Fruit fly (Drosophila melanogaster) whole organism, prepupa: ENCODE results near the gene Set.

ENCODE experiments used
- CG11294 ChIP-seq: fragments of 200-800 bp; sonication (Bioruptor generic); IDR thresholded peaks from 2 replicates; pipeline ENCODE4 v1.3.6; 2022; ENCODE audit warnings: missing biosample characterization, missing genetic modification characterization
- CG11762 ChIP-seq: fragments of 200-800 bp; sonication (Bioruptor generic); optimal IDR thresholded peaks from 3 replicates; lab custom pipeline; 2016; ENCODE audit warnings: missing biosample characterization, missing genetic modification characterization; ENCODE audit not compliant: insufficient read depth
- CG1621 ChIP-seq: fragments of 200-800 bp; sonication (Bioruptor generic); optimal IDR thresholded peaks from 3 replicates; lab custom pipeline; 2018; ENCODE audit warnings: missing biosample characterization, mild to moderate bottlenecking, missing genetic modification characterization
- CG16779 ChIP-seq: fragments of 200-800 bp; sonication (Bioruptor generic); optimal IDR thresholded peaks from 3 replicates; lab custom pipeline; 2017; ENCODE audit warnings: missing biosample characterization, mild to moderate bottlenecking, missing genetic modification characterization
- CG3032 ChIP-seq: fragments of 200-800 bp; optimal IDR thresholded peaks from 2 replicates; lab custom pipeline; 2019; ENCODE audit warnings: missing biosample characterization, mild to moderate bottlenecking, missing genetic modification characterization, moderate library complexity
- CG32006 ChIP-seq: fragments of 200-800 bp; sonication (Bioruptor generic); optimal IDR thresholded peaks from 3 replicates; lab custom pipeline; 2017; ENCODE audit warnings: missing biosample characterization, mild to moderate bottlenecking, missing genetic modification characterization
- CG3919 ChIP-seq: fragments of 200-800 bp; sonication (Bioruptor generic); optimal IDR thresholded peaks from 3 replicates; lab custom pipeline; 2016; ENCODE audit warnings: missing biosample characterization, missing genetic modification characterization
- CG6163 ChIP-seq: fragments of 200-800 bp; sonication (Bioruptor generic); IDR thresholded peaks from 3 replicates; pipeline ENCODE4 v1.3.6; 2022; ENCODE audit warnings: missing biosample characterization, missing genetic modification characterization
- CG6276 ChIP-seq: fragments of 200-800 bp; sonication (Bioruptor generic); optimal IDR thresholded peaks from 2 replicates; lab custom pipeline; 2017; ENCODE audit warnings: missing biosample characterization, mild to moderate bottlenecking, missing genetic modification characterization
- CG6808 ChIP-seq: fragments of 200-800 bp; sonication (Bioruptor generic); optimal IDR thresholded peaks from 3 replicates; lab custom pipeline; 2017; ENCODE audit warnings: missing biosample characterization, missing genetic modification characterization, mild to moderate bottlenecking, moderate library complexity, missing genetic modification reagents
- CG7368 ChIP-seq: fragments of 200-800 bp; sonication (Bioruptor generic); optimal IDR thresholded peaks from 3 replicates; lab custom pipeline; 2016; ENCODE audit warnings: missing biosample characterization, missing genetic modification characterization
- CG8119 ChIP-seq: fragments of 200-800 bp; sonication (Bioruptor generic); IDR thresholded peaks from 3 replicates; pipeline ENCODE4 v1.3.6; 2022; ENCODE audit warnings: missing biosample characterization, missing genetic modification characterization
- CG8319 ChIP-seq: fragments of 200-800 bp; sonication (Bioruptor generic); optimal IDR thresholded peaks from 3 replicates; lab custom pipeline; 2016; ENCODE audit warnings: missing biosample characterization, missing genetic modification characterization
- CG8632 ChIP-seq: fragments of 200-800 bp; sonication (Bioruptor generic); optimal IDR thresholded peaks from 3 replicates; lab custom pipeline; 2016; ENCODE audit warnings: missing biosample characterization, missing genetic modification characterization
- CG9139 ChIP-seq: fragments of 200-800 bp; sonication (Bioruptor generic); optimal IDR thresholded peaks from 3 replicates; lab custom pipeline; 2017; ENCODE audit warnings: missing biosample characterization, mild to moderate bottlenecking, missing genetic modification characterization
- Eip75B ChIP-seq: fragments of 200-800 bp; sonication (Bioruptor generic); optimal IDR thresholded peaks from 3 replicates; lab custom pipeline; 2016; ENCODE audit warnings: missing biosample characterization, missing genetic modification characterization
- Eip78C ChIP-seq: fragments of 200-800 bp; sonication (Bioruptor generic); peaks from one replicate; lab custom pipeline; 2016; ENCODE audit warnings: missing biosample characterization, missing genetic modification characterization
- Eip93F ChIP-seq: fragments of 200-800 bp; sonication (Bioruptor generic); optimal IDR thresholded peaks from 2 replicates; lab custom pipeline; 2016; ENCODE audit warnings: missing biosample characterization, mild to moderate bottlenecking, missing genetic modification characterization
- Ets21C ChIP-seq: fragments of 200-800 bp; sonication (Bioruptor generic); optimal IDR thresholded peaks from 3 replicates; lab custom pipeline; 2016; ENCODE audit warnings: missing biosample characterization, missing genetic modification characterization
- Hr38 ChIP-seq: sonication (Bioruptor generic); optimal IDR thresholded peaks from 2 replicates; lab custom pipeline; 2016; ENCODE audit warnings: missing biosample characterization, missing genetic modification characterization
- Hr39 ChIP-seq: fragments of 200-800 bp; sonication (Bioruptor generic); optimal IDR thresholded peaks from 2 replicates; lab custom pipeline; 2016; ENCODE audit warnings: missing biosample characterization, missing genetic modification characterization
- Lpt ChIP-seq: fragments of 200-800 bp; sonication (Bioruptor generic); optimal IDR thresholded peaks from 3 replicates; lab custom pipeline; 2016; ENCODE audit warnings: missing biosample characterization, missing genetic modification characterization
- Met ChIP-seq: fragments of 200-800 bp; sonication (Bioruptor generic); optimal IDR thresholded peaks from 3 replicates; lab custom pipeline; 2016; ENCODE audit warnings: missing biosample characterization, missing genetic modification characterization
- Smox ChIP-seq: fragments of 200-800 bp; sonication (Bioruptor generic); optimal IDR thresholded peaks from 3 replicates; lab custom pipeline; 2016; ENCODE audit warnings: missing biosample characterization, missing genetic modification characterization
- Sox14 ChIP-seq: fragments of 200-800 bp; sonication (Bioruptor generic); optimal IDR thresholded peaks from 3 replicates; lab custom pipeline; 2016; ENCODE audit warnings: missing biosample characterization, missing genetic modification characterization
- achi ChIP-seq: fragments of 200-800 bp; sonication (Bioruptor generic); optimal IDR thresholded peaks from 3 replicates; lab custom pipeline; 2016; ENCODE audit warnings: missing biosample characterization, missing genetic modification characterization
- acj6 ChIP-seq: fragments of 200-800 bp; sonication (Bioruptor generic); optimal IDR thresholded peaks from 3 replicates; lab custom pipeline; 2016; ENCODE audit warnings: missing biosample characterization, missing genetic modification characterization
- cyc ChIP-seq: fragments of 200-800 bp; sonication (Bioruptor generic); optimal IDR thresholded peaks from 3 replicates; lab custom pipeline; 2016; ENCODE audit warnings: missing biosample characterization, missing genetic modification characterization
- esn ChIP-seq: fragments of 200-800 bp; sonication (Bioruptor generic); optimal IDR thresholded peaks from 2 replicates; lab custom pipeline; 2016; ENCODE audit warnings: missing biosample characterization, mild to moderate bottlenecking, missing genetic modification characterization, moderate library complexity
- fd59A ChIP-seq: fragments of 200-800 bp; sonication (Bioruptor generic); optimal IDR thresholded peaks from 2 replicates; lab custom pipeline; 2017; ENCODE audit warnings: missing biosample characterization, mild to moderate bottlenecking, missing genetic modification characterization, missing genetic modification reagents
- fd85E ChIP-seq: fragments of 200-800 bp; sonication (Bioruptor generic); optimal IDR thresholded peaks from 3 replicates; lab custom pipeline; 2016; ENCODE audit warnings: missing biosample characterization, missing genetic modification characterization
- fkh ChIP-seq: fragments of 200-800 bp; sonication (Bioruptor generic); optimal IDR thresholded peaks from 3 replicates; lab custom pipeline; 2017; ENCODE audit warnings: missing biosample characterization, mild to moderate bottlenecking, missing genetic modification characterization, moderate library complexity
- spab ChIP-seq: fragments of 200-800 bp; sonication (Bioruptor generic); optimal IDR thresholded peaks from 2 replicates; lab custom pipeline; 2017; ENCODE audit warnings: missing biosample characterization, mild to moderate bottlenecking, missing genetic modification characterization, missing genetic modification reagents
- ss ChIP-seq, 2 experiments: fragments of 200-800 bp; sonication (Bioruptor generic); optimal IDR thresholded peaks; 2 replicates in 1 of 2; 3 replicates in 1 of 2; lab custom pipeline; 2017 to 2018; ENCODE audit warnings: mild to moderate bottlenecking in 2 of 2, missing biosample characterization in 2 of 2, missing genetic modification characterization in 2 of 2, moderate library complexity in 1 of 2
- svp ChIP-seq: fragments of 200-800 bp; sonication (Bioruptor generic); peaks from one replicate; lab custom pipeline; 2016; ENCODE audit warnings: missing biosample characterization, missing genetic modification characterization
- vri ChIP-seq: fragments of 200-800 bp; sonication (Bioruptor generic); optimal IDR thresholded peaks from 3 replicates; lab custom pipeline; 2016; ENCODE audit warnings: missing biosample characterization, mild to moderate bottlenecking, missing genetic modification characterization

Gene Set

DNA sequence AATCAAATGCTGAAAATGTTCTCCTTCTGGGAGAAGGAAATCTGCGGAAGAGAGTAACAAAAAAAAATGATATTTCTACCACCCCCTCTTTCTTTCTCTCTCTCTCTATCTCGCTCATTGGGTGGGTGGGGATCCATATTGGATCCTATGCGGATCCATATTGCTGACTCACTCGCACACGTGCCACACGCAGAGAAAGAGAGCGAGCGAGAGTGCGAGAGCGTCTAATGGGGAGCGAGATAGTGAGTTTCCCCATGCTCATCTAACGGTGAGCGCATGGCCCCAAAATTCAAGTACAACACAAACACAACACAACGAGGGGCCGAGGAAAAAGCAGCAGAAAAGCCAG is 23.3 kb downstream of the Set start:
- no peak for TF ChIP-seq CG8119
- TF ChIP-seq CG6276 (GFP tag; lab: Kevin White, UChicago): peak; percentile 31

DNA sequence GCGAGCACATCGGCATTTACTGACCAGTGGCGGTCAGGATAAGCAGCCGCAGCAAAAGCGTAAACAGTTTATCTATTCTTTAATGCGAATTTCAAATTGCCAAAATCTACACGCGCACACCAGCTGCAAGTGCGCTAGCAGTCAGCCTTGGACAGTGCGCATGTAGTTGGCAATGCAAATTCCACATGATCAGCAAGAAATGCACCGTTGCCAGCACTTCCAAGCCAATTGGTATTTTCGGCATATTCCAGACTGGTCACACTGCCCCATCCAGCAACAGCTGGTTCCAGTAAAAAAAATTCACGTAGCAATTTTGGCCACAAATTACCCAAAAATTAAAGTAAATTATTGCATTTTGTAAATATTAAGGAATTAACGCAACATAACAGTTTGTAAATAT is 24.4 kb downstream of the Set start:
- peak; percentile 0 for TF ChIP-seq Eip78C (GFP tag; lab: Kevin White, UChicago)
- no peak for TF ChIP-seq CG6276 (GFP tag; lab: Kevin White, UChicago)
- no peak for TF ChIP-seq svp (GFP tag; lab: Kevin White, UChicago)
- peak; percentile 4 for TF ChIP-seq Sox14 (GFP tag; lab: Kevin White, UChicago)
- TF ChIP-seq Hr39 (GFP tag; lab: Kevin White, UChicago): peak; percentile 5
- peak; percentile 1 for TF ChIP-seq CG3032 (tag; lab: Kevin White, UChicago)
- peak; percentile 14 for TF ChIP-seq esn (GFP tag; lab: Kevin White, UChicago)

- TF ChIP-seq spab (no peak), cyc (no peak), CG8119 (no peak), CG11294 (GFP tag; lab: Robert Waterston, UW) (no peak), CG7368 (GFP tag; lab: Kevin White, UChicago) (no peak), Met (GFP tag; lab: Kevin White, UChicago) (no peak), acj6 (no peak), CG8319 (GFP tag; lab: Kevin White, UChicago) (no peak), esn (GFP tag; lab: Kevin White, UChicago) (no peak), Lpt (GFP tag; lab: Kevin White, UChicago) (no peak), CG16779 (tag; lab: Kevin White, UChicago) (no peak), fd59A (GFP tag; lab: Kevin White, UChicago) (no peak), Eip93F (GFP tag; lab: Kevin White, UChicago) (no peak), CG6808 (no peak)
These were observed 25.4 kb downstream of the Set start for dm6 chr3R:15288802-15289201.

DNA sequence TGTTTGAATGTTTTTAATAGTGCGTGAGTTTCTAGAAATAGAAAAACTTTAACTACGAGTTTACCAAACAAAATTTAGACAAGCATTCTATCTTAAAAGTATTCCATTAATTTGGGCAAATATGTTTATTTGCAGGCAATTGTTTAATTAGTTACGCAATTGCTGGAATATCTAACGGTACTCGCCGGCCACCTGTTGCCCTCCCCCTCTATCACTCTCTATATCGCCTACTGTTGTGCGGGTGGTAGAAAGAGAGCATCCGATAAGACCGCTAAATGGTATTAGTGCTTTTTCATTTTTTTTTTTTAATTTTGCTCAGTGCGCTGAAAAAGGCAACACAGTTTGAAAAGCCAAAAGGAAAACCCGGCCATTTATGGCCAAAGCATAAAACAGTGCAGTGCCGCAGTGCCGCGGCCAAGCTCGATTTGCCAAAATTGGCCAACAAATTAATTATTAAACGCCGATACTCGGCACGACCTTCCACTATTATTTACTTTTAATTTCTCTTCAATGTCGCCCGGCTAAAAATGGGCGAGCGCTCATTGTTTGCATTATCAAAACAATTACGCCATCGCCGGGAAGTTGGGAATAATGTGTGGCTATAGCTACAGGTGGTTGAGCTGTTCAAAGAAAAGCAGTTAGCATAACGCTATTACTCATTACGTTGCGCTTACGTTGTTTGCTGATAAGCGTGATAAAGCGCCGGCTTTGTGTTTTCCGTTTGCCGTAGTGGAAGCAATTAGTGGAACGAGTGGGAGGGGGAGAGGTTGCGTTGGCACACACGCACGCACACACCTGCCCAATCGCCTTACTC is 26.7 kb downstream of the Set start:
- TF ChIP-seq CG8632 (no peak), CG32006 (GFP tag; lab: Kevin White, UChicago) (no peak), Sox14 (GFP tag; lab: Kevin White, UChicago) (no peak), vri (GFP tag; lab: Kevin White, UChicago) (peak; percentile 47), CG11762 (no peak), CG11294 (GFP tag; lab: Robert Waterston, UW) (no peak), Hr39 (GFP tag; lab: Kevin White, UChicago) (no peak), svp (GFP tag; lab: Kevin White, UChicago) (peak; percentile 34), fd85E (no peak), ss (GFP tag; optimal IDR thresholded peaks at IDR 0.05; lab: Kevin White, UChicago) (no peak), esn (GFP tag; lab: Kevin White, UChicago) (no peak), CG1621 (tag; lab: Kevin White, UChicago) (peak; percentile 15), Eip75B (GFP tag; lab: Kevin White, UChicago) (no peak), achi (GFP tag; lab: Kevin White, UChicago) (no peak), CG9139 (GFP tag; lab: Kevin White, UChicago) (no peak), Hr38 (GFP tag; lab: Kevin White, UChicago) (no peak), Smox (GFP tag; lab: Kevin White, UChicago) (no peak), CG8119 (no peak), Ets21C (GFP tag; lab: Kevin White, UChicago) (no peak), Eip78C (GFP tag; lab: Kevin White, UChicago) (no peak), CG6163 (no peak), CG3919 (GFP tag; lab: Kevin White, UChicago) (no peak), fd59A (GFP tag; lab: Kevin White, UChicago) (no peak), fkh (GFP tag; lab: Kevin White, UChicago) (peak; percentile 70), acj6 (no peak)
